Worm (Caenorhabditis elegans) whole organism, early embryonic: ENCODE data around the gene C43G2.3.
"Not testable (repeated sequence)": the region's sequence is repeated elsewhere in the genome, so short reads cannot be mapped to it uniquely, and the experiment has no call there.

Experiments used
- ama-1 ChIP-seq: fragments of 150-350 bp; optimal IDR thresholded peaks from 2 replicates; lab custom pipeline; 2014
- ets-7 ChIP-seq: sonication (generic microtip); optimal IDR thresholded peaks from 2 replicates; lab custom pipeline; 2016; ENCODE audit warnings: missing genotype, missing genetic modification characterization, missing compliant biosample characterization
- flt-1 ChIP-seq: fragments of 200-800 bp; sonication (Bioruptor generic); IDR thresholded peaks from 2 replicates; pipeline ENCODE4 v1.3.6; 2022; ENCODE audit warnings: missing genetic modification characterization, missing compliant biosample characterization
- hmg-4 ChIP-seq: fragments of 200-800 bp; sonication (Bioruptor generic); optimal IDR thresholded peaks from 2 replicates; lab custom pipeline; 2018; ENCODE audit warnings: mild to moderate bottlenecking, missing genetic modification characterization, missing compliant biosample characterization
- hnd-1 ChIP-seq: sonication (generic microtip); optimal IDR thresholded peaks from 2 replicates; lab custom pipeline; 2016; ENCODE audit warnings: missing genetic modification characterization, missing compliant biosample characterization
- sea-1 ChIP-seq: fragments of 200-800 bp; sonication (Bioruptor generic); conservative IDR thresholded peaks from 2 replicates; pipeline ENCODE4 v1.3.6; 2022; ENCODE audit warnings: missing genetic modification characterization, missing compliant biosample characterization
- tbx-11 ChIP-seq: fragments of 200-800 bp; sonication (Bioruptor generic); IDR thresholded peaks from 2 replicates; pipeline ENCODE4 v1.3.6; 2022; ENCODE audit warnings: missing genetic modification characterization, missing compliant biosample characterization

ce11 chrIV:6597918-6598317 lies 19.9 kb downstream of the C43G2.3 start, which contains the start of gene nspb-4:
- not testable (repeated sequence) for TF ChIP-seq ets-7 (tag; lab: Kevin White, UChicago); ama-1 (lab: Kevin White, UChicago); sea-1 (GFP tag; lab: Robert Waterston, UW); tbx-11; hmg-4; flt-1 (GFP tag; lab: Robert Waterston, UW); hnd-1 (tag; lab: Kevin White, UChicago)
